Worm (Caenorhabditis elegans): ENCODE data around the gene str-149.

The str-149 gene

DNA sequence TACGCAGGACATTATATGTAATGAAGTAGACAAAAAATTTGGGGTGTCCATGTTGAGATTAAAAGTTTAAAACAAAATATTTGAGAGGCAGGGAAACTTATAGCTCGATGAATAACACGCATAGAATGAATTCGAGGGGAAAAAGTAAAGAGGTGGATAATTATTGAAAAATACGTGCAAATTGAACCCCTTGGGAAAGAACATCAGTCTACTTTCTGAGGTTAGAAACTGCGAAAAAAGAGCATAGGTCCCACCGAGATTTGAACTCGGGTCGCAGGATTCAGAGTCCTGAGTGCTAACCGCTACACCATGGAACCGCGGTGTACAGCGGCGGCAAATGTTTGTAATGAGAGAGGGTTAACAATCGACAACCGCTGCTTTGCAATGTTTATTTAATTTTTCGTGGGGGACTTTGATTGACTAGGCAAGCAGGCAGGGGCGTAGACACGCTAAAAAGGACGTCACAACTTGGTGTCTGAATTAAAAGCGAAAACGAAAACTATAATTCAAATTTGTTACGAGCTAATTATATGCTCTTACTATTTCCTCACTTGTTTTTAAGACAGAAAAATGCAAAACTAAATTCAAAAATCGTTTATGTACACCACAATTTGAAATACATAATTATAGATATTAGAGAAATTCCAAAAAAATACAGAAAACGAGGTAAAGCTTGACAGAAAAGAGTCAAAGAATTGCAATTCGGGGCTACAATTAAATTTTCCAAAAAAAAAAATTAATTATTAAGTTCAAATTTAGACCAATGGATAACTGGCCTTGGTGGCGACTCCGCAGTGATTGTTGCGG is 18.9 kb downstream of the str-149 start, which contains the start of gene srh-269 (continued):
- TF ChIP-seq pag-3 (tag; optimal IDR thresholded peaks at IDR 0.05; ENCODE audit: borderline replicate concordance) (no peak), unc-42 (tag; optimal IDR thresholded peaks at IDR 0.05) (no peak), zip-5 (tag; optimal IDR thresholded peaks at IDR 0.05) (peak; percentile 1), fkh-10 (GFP tag; optimal IDR thresholded peaks at IDR 0.05) (no peak), che-1 (tag; optimal IDR thresholded peaks at IDR 0.05) (peak; percentile 79), pax-1 (tag; optimal IDR thresholded peaks at IDR 0.05) (no peak), sox-4 (tag; optimal IDR thresholded peaks at IDR 0.05) (peak; percentile 58), hlh-30 (tag; optimal IDR thresholded peaks at IDR 0.05; ENCODE audit: insufficient read depth) (no peak), unc-3 (GFP tag; conservative IDR thresholded peaks at IDR 0.05) (no peak), unc-3 (tag; optimal IDR thresholded peaks at IDR 0.05) (peak; percentile 32), T23F11.4 (GFP tag; optimal IDR thresholded peaks at IDR 0.05) (no peak), ceh-2 (tag; optimal IDR thresholded peaks at IDR 0.05) (peak; percentile 50), ceh-22 (tag; optimal IDR thresholded peaks at IDR 0.05) (no peak), gmeb-2 (tag; optimal IDR thresholded peaks at IDR 0.05) (peak; percentile 71), sox-2 (GFP tag; IDR thresholded peaks at IDR 0.05) (no peak), ceh-18 (tag; optimal IDR thresholded peaks at IDR 0.05) (peak; percentile 56), ets-4 (tag; optimal IDR thresholded peaks at IDR 0.05) (no peak), eyg-1 (tag; optimal IDR thresholded peaks at IDR 0.05) (no peak), ttx-3 (tag; optimal IDR thresholded peaks at IDR 0.05) (peak; percentile 46), unc-55 (GFP tag; optimal IDR thresholded peaks at IDR 0.05) (no peak), pros-1 (tag; optimal IDR thresholded peaks at IDR 0.05) (no peak), fax-1 (tag; optimal IDR thresholded peaks at IDR 0.05) (peak; percentile 15), ceh-31 (tag; optimal IDR thresholded peaks at IDR 0.05) (peak; percentile 33), rnt-1 (tag; optimal IDR thresholded peaks at IDR 0.05) (peak; percentile 74), ceh-9 (tag; optimal IDR thresholded peaks at IDR 0.05) (peak; percentile 13), pat-9 (tag; optimal IDR thresholded peaks at IDR 0.05) (peak; percentile 56), lin-11 (tag; optimal IDR thresholded peaks at IDR 0.05) (peak; percentile 58), syd-9 (tag; optimal IDR thresholded peaks at IDR 0.05) (peak; percentile 71), pqm-1 (tag; optimal IDR thresholded peaks at IDR 0.05) (peak; percentile 31), ceh-6 (GFP tag; optimal IDR thresholded peaks at IDR 0.05) (peak; percentile 69)

DNA sequence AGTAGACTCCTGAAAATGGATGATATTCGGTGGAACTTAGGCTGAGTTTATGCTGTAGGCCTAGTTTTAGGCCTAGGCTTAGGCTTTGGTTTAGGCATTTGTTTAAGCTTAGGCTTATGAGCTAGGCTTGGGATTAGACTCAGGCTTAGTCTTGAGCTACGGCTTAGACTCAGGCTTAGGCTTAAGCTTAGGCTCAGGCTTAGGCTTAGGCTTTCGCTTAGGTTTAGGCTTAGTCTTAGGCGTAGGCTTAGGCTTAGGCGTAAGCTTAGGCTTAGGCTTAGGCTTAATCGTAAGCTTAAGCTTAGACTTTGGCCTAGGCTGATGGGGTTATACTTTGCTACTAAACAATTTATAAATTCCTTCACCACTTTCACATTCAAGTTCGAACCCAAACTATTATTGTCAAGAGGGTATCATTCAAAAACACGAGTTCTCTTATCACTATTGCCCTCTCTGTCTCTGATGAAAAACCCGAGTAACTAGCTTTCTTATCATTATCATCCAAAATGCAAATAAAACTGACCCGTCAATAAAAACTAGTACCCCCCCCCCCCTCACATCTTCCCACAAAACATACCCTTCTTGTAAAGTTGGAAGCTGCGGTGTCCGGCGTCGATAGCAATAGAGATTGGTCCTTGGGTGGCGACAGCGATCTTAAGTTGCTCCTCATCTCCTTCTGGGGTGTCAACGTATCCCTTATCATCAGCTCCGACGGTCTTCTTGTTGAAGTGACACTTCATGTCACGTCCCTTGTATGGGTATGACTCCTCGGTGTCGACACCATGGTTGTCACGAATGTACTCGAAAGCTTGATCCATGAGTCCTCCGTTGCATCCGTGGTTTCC is 19.9 kb downstream of the str-149 start:
- TF ChIP-seq dve-1 (tag; optimal IDR thresholded peaks at IDR 0.05) = peak; percentile 85
- no peak for TF ChIP-seq nhr-232 (tag; optimal IDR thresholded peaks at IDR 0.05)
- TF ChIP-seq elt-2 (tag; optimal IDR thresholded peaks at IDR 0.05) = peak; percentile 81
- no peak for TF ChIP-seq ceh-34 (tag; optimal IDR thresholded peaks at IDR 0.05)
- peak; percentile 4 for TF ChIP-seq hlh-13 (GFP tag; optimal IDR thresholded peaks at IDR 0.05)

DNA sequence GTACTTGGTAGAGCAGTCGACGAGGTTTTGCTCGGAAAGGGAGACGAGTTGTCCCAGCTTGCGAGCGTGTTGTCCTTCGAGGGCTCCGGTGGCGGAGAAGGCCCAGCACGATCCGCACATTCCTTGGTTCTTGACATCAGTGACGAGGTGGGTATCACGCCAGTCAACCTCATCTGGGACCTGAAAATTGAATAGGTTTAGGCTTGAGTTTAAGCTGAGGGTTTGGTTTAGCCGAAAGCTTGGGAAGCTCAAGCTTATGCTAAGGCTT is 20.5 kb downstream of the str-149 start:
- TF ChIP-seq unc-42 (tag; optimal IDR thresholded peaks at IDR 0.05) (no peak), sox-4 (tag; optimal IDR thresholded peaks at IDR 0.05) (no peak), elt-4 (tag; optimal IDR thresholded peaks at IDR 0.05) (peak; percentile 20), nhr-11 (tag; optimal IDR thresholded peaks at IDR 0.05) (no peak), ceh-31 (tag; optimal IDR thresholded peaks at IDR 0.05) (no peak), pros-1 (tag; optimal IDR thresholded peaks at IDR 0.05) (no peak), unc-55 (GFP tag; optimal IDR thresholded peaks at IDR 0.05) (no peak), hlh-13 (GFP tag; optimal IDR thresholded peaks at IDR 0.05) (no peak), tbx-2 (tag; optimal IDR thresholded peaks at IDR 0.05) (no peak)

Data from whole organism, late embryonic.